Worm (Caenorhabditis elegans) whole organism, L1 larva: ENCODE measurements around the gene zig-12.
A peak's percentile ranks its signal among the peaks of the same experiment; 100 is the strongest.

Source experiments
- C16A3.4 ChIP-seq: fragments of 150-350 bp; optimal IDR thresholded peaks from 2 replicates; lab custom pipeline; 2014; ENCODE audit warnings: missing biosample characterization, missing genetic modification characterization
- C34B4.2 ChIP-seq: sonication (generic microtip); optimal IDR thresholded peaks from 2 replicates; lab custom pipeline; 2017; ENCODE audit warnings: mild to moderate bottlenecking, missing genetic modification characterization, missing compliant biosample characterization
- alr-1 ChIP-seq: fragments of 200-800 bp; sonication (Bioruptor generic); optimal IDR thresholded peaks from 2 replicates; lab custom pipeline; 2018; ENCODE audit warnings: borderline replicate concordance, mild to moderate bottlenecking, missing genetic modification characterization, missing compliant biosample characterization
- aly-2 ChIP-seq: fragments of 150-350 bp; optimal IDR thresholded peaks from 2 replicates; lab custom pipeline; 2014; ENCODE audit warnings: missing biosample characterization, missing genetic modification characterization
- ama-1 ChIP-seq: fragments of 150-350 bp; optimal IDR thresholded peaks from 2 replicates; lab custom pipeline; 2014
- ceh-8 ChIP-seq: fragments of 200-800 bp; sonication (Bioruptor generic); optimal IDR thresholded peaks from 2 replicates; lab custom pipeline; 2018; ENCODE audit warnings: mild to moderate bottlenecking, missing genetic modification characterization, moderate library complexity, missing compliant biosample characterization
- ceh-82 ChIP-seq, 3 experiments: fragments of 150-350 bp in 1 of 3; sonication (generic microtip) in 2 of 3; optimal IDR thresholded peaks; 2 replicates each; lab custom pipeline; 2014 to 2017; ENCODE audit warnings: missing biosample characterization in 3 of 3, missing genetic modification characterization in 3 of 3
- ceh-88 ChIP-seq: fragments of 200-800 bp; sonication (Bioruptor generic); IDR thresholded peaks from 2 replicates; pipeline ENCODE4 v1.3.6; 2022; ENCODE audit warnings: missing genetic modification characterization, missing compliant biosample characterization
- ceh-90 ChIP-seq: sonication (generic microtip); optimal IDR thresholded peaks from 2 replicates; lab custom pipeline; 2016; ENCODE audit warnings: missing genetic modification characterization, missing compliant biosample characterization
- efl-1 ChIP-seq, 4 experiments: fragments of 150-350 bp; optimal IDR thresholded peaks in 3 of 4; peaks in 1 of 4; 1 replicate in 1 of 4; 2 replicates in 3 of 4; lab custom pipeline; 2014; ENCODE audit warnings: missing biosample characterization in 2 of 4, missing genetic modification characterization in 2 of 4, missing genetic modification reagents in 2 of 4
- egl-27 ChIP-seq, 2 experiments: fragments of 150-350 bp in 1 of 2; sonication (generic microtip); optimal IDR thresholded peaks; 3 replicates each; lab custom pipeline; 2017 to 2018; ENCODE audit warnings: missing biosample characterization in 2 of 2, missing genetic modification characterization in 2 of 2, missing genetic modification reagents in 2 of 2
- elt-3 ChIP-seq, 6 experiments: fragments of 150-350 bp in 1 of 6; sonication (generic microtip); optimal IDR thresholded peaks; 2 replicates each; lab custom pipeline; 2017 to 2018; ENCODE audit warnings: missing biosample characterization in 6 of 6, missing genetic modification characterization in 6 of 6, inconsistent platforms in 1 of 6
- fkh-10 ChIP-seq: sonication (generic microtip); optimal IDR thresholded peaks from 2 replicates; lab custom pipeline; 2017; ENCODE audit warnings: missing biosample characterization, missing genetic modification reagents, missing genetic modification characterization
- fkh-8 ChIP-seq: sonication (generic microtip); optimal IDR thresholded peaks from 2 replicates; lab custom pipeline; 2016; ENCODE audit warnings: mild to moderate bottlenecking, missing genetic modification characterization, missing compliant biosample characterization
- fos-1 ChIP-seq: fragments of 150-350 bp; optimal IDR thresholded peaks from 2 replicates; lab custom pipeline; 2014; ENCODE audit warnings: missing biosample characterization, missing genetic modification characterization
- hlh-4 ChIP-seq: sonication (generic microtip); optimal IDR thresholded peaks from 2 replicates; lab custom pipeline; 2016; ENCODE audit warnings: mild to moderate bottlenecking, missing genetic modification characterization, missing compliant biosample characterization
- hpl-2 ChIP-seq: fragments of 150-350 bp; optimal IDR thresholded peaks from 2 replicates; lab custom pipeline; 2014; ENCODE audit warnings: missing biosample characterization, missing genetic modification reagents, missing genetic modification characterization
- isw-1 ChIP-seq: fragments of 200-800 bp; sonication (Bioruptor generic); IDR thresholded peaks from 2 replicates; pipeline ENCODE4 v1.3.6; 2022; ENCODE audit warnings: missing genetic modification characterization, missing compliant biosample characterization
- lin-14 ChIP-seq: fragments of 200-800 bp; sonication (Bioruptor generic); optimal IDR thresholded peaks from 2 replicates; lab custom pipeline; 2018; ENCODE audit warnings: mild to moderate bottlenecking, missing genetic modification characterization, moderate library complexity, missing compliant biosample characterization
- lin-15B ChIP-seq: fragments of 150-350 bp; sonication (generic microtip); optimal IDR thresholded peaks from 3 replicates; lab custom pipeline; 2014; ENCODE audit warnings: missing biosample characterization, missing genetic modification characterization
- lin-35 ChIP-seq, 2 experiments: fragments of 150-350 bp; optimal IDR thresholded peaks; 2 replicates each; lab custom pipeline; 2014; ENCODE audit warnings: missing biosample characterization in 2 of 2, missing genetic modification characterization in 2 of 2, missing genetic modification reagents in 2 of 2
- lin-39 ChIP-seq: fragments of 150-350 bp; optimal IDR thresholded peaks from 2 replicates; lab custom pipeline; 2014; ENCODE audit warnings: missing biosample characterization, missing genetic modification reagents, missing genetic modification characterization
- lir-3 ChIP-seq: sonication (generic microtip); optimal IDR thresholded peaks from 2 replicates; lab custom pipeline; 2016; ENCODE audit warnings: mild to moderate bottlenecking, missing genetic modification characterization, moderate library complexity, missing compliant biosample characterization; ENCODE audit not compliant: poor library complexity
- lsy-2 ChIP-seq, 2 experiments: fragments of 150-350 bp; optimal IDR thresholded peaks; 2 replicates each; lab custom pipeline; 2014; ENCODE audit warnings: missing biosample characterization in 2 of 2, missing genetic modification characterization in 2 of 2
- mab-9 ChIP-seq: fragments of 200-800 bp; sonication (Bioruptor generic); IDR thresholded peaks from 2 replicates; pipeline ENCODE4 v1.3.6; 2022; ENCODE audit warnings: missing genetic modification reagents, missing genetic modification characterization, missing compliant biosample characterization
- mdl-1 ChIP-seq, 2 experiments: fragments of 150-350 bp; optimal IDR thresholded peaks; 2 replicates each; lab custom pipeline; 2014 to 2017; ENCODE audit warnings: missing biosample characterization in 2 of 2, missing genetic modification characterization in 2 of 2, inconsistent platforms in 1 of 2
- mef-2 ChIP-seq: fragments of 150-350 bp; optimal IDR thresholded peaks from 2 replicates; lab custom pipeline; 2014; ENCODE audit warnings: missing biosample characterization, missing genetic modification characterization
- mep-1 ChIP-seq: fragments of 150-350 bp; optimal IDR thresholded peaks from 2 replicates; lab custom pipeline; 2014; ENCODE audit warnings: missing biosample characterization, missing genetic modification characterization
- nhr-11 ChIP-seq: fragments of 150-350 bp; optimal IDR thresholded peaks from 2 replicates; lab custom pipeline; 2014; ENCODE audit warnings: missing biosample characterization, missing genetic modification characterization
- nhr-12 ChIP-seq: sonication (generic microtip); optimal IDR thresholded peaks from 2 replicates; lab custom pipeline; 2017; ENCODE audit warnings: missing biosample characterization, missing genetic modification characterization
- nhr-19 ChIP-seq: fragments of 200-800 bp; sonication (Bioruptor generic); conservative IDR thresholded peaks from 2 replicates; pipeline ENCODE4 v1.3.6; 2022; ENCODE audit warnings: missing genetic modification characterization, missing compliant biosample characterization
- nhr-20 ChIP-seq: sonication (generic microtip); optimal IDR thresholded peaks from 2 replicates; lab custom pipeline; 2016; ENCODE audit warnings: mild to moderate bottlenecking, missing genetic modification characterization, missing compliant biosample characterization
- nhr-237 ChIP-seq: fragments of 150-350 bp; optimal IDR thresholded peaks from 2 replicates; lab custom pipeline; 2014; ENCODE audit warnings: missing biosample characterization, missing genetic modification characterization
- nhr-47 ChIP-seq: sonication (generic microtip); optimal IDR thresholded peaks from 2 replicates; lab custom pipeline; 2016; ENCODE audit warnings: mild to moderate bottlenecking, missing genetic modification characterization, moderate library complexity, missing compliant biosample characterization
- nhr-76 ChIP-seq: sonication (generic microtip); optimal IDR thresholded peaks from 2 replicates; lab custom pipeline; 2017; ENCODE audit warnings: missing biosample characterization, missing genetic modification characterization
- nhr-77 ChIP-seq: fragments of 150-350 bp; optimal IDR thresholded peaks from 2 replicates; lab custom pipeline; 2014; ENCODE audit warnings: missing biosample characterization, missing genetic modification characterization
- nhr-90 ChIP-seq: sonication (generic microtip); optimal IDR thresholded peaks from 2 replicates; lab custom pipeline; 2016; ENCODE audit warnings: mild to moderate bottlenecking, missing genetic modification characterization, missing compliant biosample characterization; ENCODE audit not compliant: poor library complexity
- pag-3 ChIP-seq: sonication (generic microtip); optimal IDR thresholded peaks from 2 replicates; lab custom pipeline; 2017; ENCODE audit warnings: missing genetic modification characterization, mild to moderate bottlenecking, missing compliant biosample characterization, antibody characterized with exemption, borderline replicate concordance; ENCODE audit not compliant: insufficient read depth
- pax-3 ChIP-seq: fragments of 200-800 bp; sonication (Bioruptor generic); optimal IDR thresholded peaks from 2 replicates; lab custom pipeline; 2018; ENCODE audit warnings: mild to moderate bottlenecking, missing genetic modification characterization, moderate library complexity, missing compliant biosample characterization
- skn-1 ChIP-seq: fragments of 150-350 bp; optimal IDR thresholded peaks from 2 replicates; lab custom pipeline; 2014; ENCODE audit warnings: missing biosample characterization, missing genetic modification characterization
- snpc-4 ChIP-seq: fragments of 150-350 bp; optimal IDR thresholded peaks from 2 replicates; lab custom pipeline; 2014; ENCODE audit warnings: missing biosample characterization, missing genetic modification characterization
- snu-23 ChIP-seq: sonication (generic microtip); optimal IDR thresholded peaks from 2 replicates; lab custom pipeline; 2016; ENCODE audit warnings: missing genetic modification characterization, missing compliant biosample characterization
- sox-4 ChIP-seq: sonication (generic microtip); optimal IDR thresholded peaks from 2 replicates; lab custom pipeline; 2016; ENCODE audit warnings: missing genetic modification characterization, missing compliant biosample characterization
- sptf-1 ChIP-seq: fragments of 150-350 bp; optimal IDR thresholded peaks from 2 replicates; lab custom pipeline; 2014; ENCODE audit warnings: missing biosample characterization, missing genetic modification characterization
- sup-37 ChIP-seq: fragments of 200-800 bp; sonication (Bioruptor generic); optimal IDR thresholded peaks from 2 replicates; lab custom pipeline; 2018; ENCODE audit warnings: mild to moderate bottlenecking, missing genetic modification characterization, missing compliant biosample characterization
- swsn-7 ChIP-seq: sonication (generic microtip); optimal IDR thresholded peaks from 2 replicates; lab custom pipeline; 2016; ENCODE audit warnings: missing genetic modification characterization, missing compliant biosample characterization
- tbx-2 ChIP-seq: sonication (generic microtip); optimal IDR thresholded peaks from 2 replicates; lab custom pipeline; 2016; ENCODE audit warnings: missing genetic modification characterization, missing compliant biosample characterization
- tlp-1 ChIP-seq: fragments of 150-350 bp; optimal IDR thresholded peaks from 2 replicates; lab custom pipeline; 2014; ENCODE audit warnings: missing biosample characterization, missing genetic modification characterization
- unc-130 ChIP-seq: fragments of 150-350 bp; optimal IDR thresholded peaks from 2 replicates; lab custom pipeline; 2017; ENCODE audit warnings: missing biosample characterization, missing genetic modification characterization, inconsistent platforms
- unc-30 ChIP-seq: sonication (generic microtip); optimal IDR thresholded peaks from 2 replicates; lab custom pipeline; 2017; ENCODE audit warnings: missing biosample characterization, missing genetic modification characterization
- unc-98 ChIP-seq: fragments of 200-800 bp; sonication (Bioruptor generic); IDR thresholded peaks from 2 replicates; pipeline ENCODE4 v1.3.6; 2022; ENCODE audit warnings: missing genetic modification characterization, missing compliant biosample characterization
- vab-15 ChIP-seq: sonication (generic microtip); optimal IDR thresholded peaks from 2 replicates; lab custom pipeline; 2017; ENCODE audit warnings: missing genotype, mild to moderate bottlenecking, missing genetic modification characterization, missing compliant biosample characterization
- zag-1 ChIP-seq: fragments of 150-350 bp; optimal IDR thresholded peaks from 2 replicates; lab custom pipeline; 2014; ENCODE audit warnings: missing biosample characterization, missing genetic modification characterization
- ztf-4 ChIP-seq: fragments of 150-350 bp; optimal IDR thresholded peaks from 2 replicates; lab custom pipeline; 2014; ENCODE audit warnings: missing biosample characterization, missing genetic modification characterization

The zig-12 gene

DNA sequence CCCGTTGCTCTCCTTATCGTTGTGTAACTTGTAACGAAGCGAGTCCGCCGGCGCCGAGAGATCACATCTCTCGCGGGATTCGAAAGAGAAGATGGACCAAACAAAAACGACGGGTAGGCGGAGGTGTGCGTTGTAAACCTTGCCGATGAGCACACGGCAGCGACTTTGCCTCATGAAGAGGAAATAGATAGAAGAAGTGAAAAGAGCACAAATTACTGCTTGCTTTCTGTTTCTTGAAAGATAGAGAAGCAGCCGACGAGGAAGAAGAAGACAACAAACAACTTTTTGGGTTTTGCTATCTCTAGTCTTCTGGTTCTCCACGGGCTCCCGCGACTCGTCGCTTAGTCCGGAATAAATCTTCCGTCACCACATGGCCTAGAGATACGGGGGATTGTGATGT, 39.9 kb upstream of the zig-12 start:
- TF ChIP-seq nhr-20 (peak; percentile 59), C16A3.4 (tag; lab: Kevin White, UChicago) (no peak), fkh-8 (no peak), unc-98 (GFP tag; lab: Robert Waterston, UW) (no peak), unc-30 (tag; lab: Kevin White, UChicago) (no peak), nhr-11 (tag; lab: Kevin White, UChicago) (no peak), pax-3 (tag; lab: Kevin White, UChicago) (no peak), snu-23 (GFP tag; lab: Kevin White, UChicago) (peak; percentile 56), lsy-2 (tag; optimal IDR thresholded peaks at IDR 0.05; lab: Kevin White, UChicago) (peak in 1 of 2 experiments; percentile 62), ceh-88 (GFP tag; lab: Robert Waterston, UW) (no peak), mdl-1 (tag; optimal IDR thresholded peaks at IDR 0.05; lab: Kevin White, UChicago) (peak in 1 of 2 experiments; percentile 50), lir-3 (tag; lab: Kevin White, UChicago) (no peak), elt-3 (tag; optimal IDR thresholded peaks at IDR 0.05; lab: Kevin White, UChicago) (no peak), swsn-7 (tag; lab: Kevin White, UChicago) (peak; percentile 26), alr-1 (tag; lab: Kevin White, UChicago) (no peak), vab-15 (tag; lab: Kevin White, UChicago) (no peak), tbx-2 (peak; percentile 12), lin-15B (tag; lab: Kevin White, UChicago) (no peak), sptf-1 (tag; lab: Kevin White, UChicago) (no peak), ceh-82 (tag; optimal IDR thresholded peaks at IDR 0.05; lab: Kevin White, UChicago) (no peak), ztf-4 (tag; lab: Kevin White, UChicago) (peak; percentile 5), hpl-2 (GFP tag; lab: Kevin White, UChicago) (no peak), nhr-47 (tag; lab: Kevin White, UChicago) (no peak), lin-14 (GFP tag; lab: Kevin White, UChicago) (peak; percentile 85), ceh-90 (no peak), mep-1 (no peak), isw-1 (GFP tag; lab: Robert Waterston, UW) (no peak), zag-1 (tag; lab: Kevin White, UChicago) (no peak), aly-2 (no peak), ama-1 (lab: Kevin White, UChicago) (no peak), pag-3 (peak; percentile 97), egl-27 (tag; optimal IDR thresholded peaks at IDR 0.05; lab: Kevin White, UChicago) (no peak), lin-39 (no peak), mef-2 (no peak), fkh-10 (GFP tag; lab: Kevin White, UChicago) (no peak), ceh-8 (GFP tag; lab: Kevin White, UChicago) (no peak), C34B4.2 (tag; lab: Kevin White, UChicago) (no peak), skn-1 (tag; lab: Kevin White, UChicago) (no peak), sox-4 (tag; lab: Kevin White, UChicago) (no peak), nhr-237 (tag; lab: Kevin White, UChicago) (no peak), nhr-90 (no peak), tlp-1 (tag; lab: Kevin White, UChicago) (no peak), unc-130 (tag; lab: Kevin White, UChicago) (peak; percentile 31), nhr-12 (no peak), sup-37 (GFP tag; lab: Kevin White, UChicago) (no peak), efl-1 (optimal IDR thresholded peaks at IDR 0.05; lab: Kevin White, UChicago) (no peak), efl-1 (GFP tag; optimal IDR thresholded peaks at IDR 0.05 in 1 of 2; lab: Kevin White, UChicago) (no peak), hlh-4 (tag; lab: Kevin White, UChicago) (no peak), nhr-77 (no peak), mab-9 (GFP tag; lab: Robert Waterston, UW) (no peak), nhr-19 (GFP tag; lab: Robert Waterston, UW) (peak; percentile 46), snpc-4 (tag; lab: Kevin White, UChicago) (no peak), lin-35 (GFP tag; optimal IDR thresholded peaks at IDR 0.05; lab: Kevin White, UChicago) (peak in 1 of 2 experiments; percentile 13), fos-1 (no peak), nhr-76 (tag; lab: Kevin White, UChicago) (no peak)
